Worm (Caenorhabditis elegans) whole organism, L4/young adult: ENCODE data around the gene C17G10.10.

Experiments
- W03F9.2 ChIP-seq: fragments of 150-350 bp; optimal IDR thresholded peaks from 2 replicates; lab custom pipeline; 2014; ENCODE audit warnings: missing biosample characterization, missing genetic modification characterization
- dao-5 ChIP-seq: sonication (generic microtip); optimal IDR thresholded peaks from 2 replicates; lab custom pipeline; 2016; ENCODE audit warnings: missing genotype, missing genetic modification characterization, moderate library complexity, missing compliant biosample characterization
- him-1 ChIP-seq: sonication (generic microtip); optimal IDR thresholded peaks from 2 replicates; lab custom pipeline; 2016; ENCODE audit warnings: missing genotype, missing genetic modification reagents, missing genetic modification characterization, missing compliant biosample characterization

C17G10.10 gene

ce11 chrII:5605538-5605945 lies 6.4 kb upstream of the C17G10.10 start:
- TF ChIP-seq him-1 (tag; lab: Kevin White, UChicago) (no peak), dao-5 (tag; lab: Kevin White, UChicago) (no peak), W03F9.2 (tag; lab: Kevin White, UChicago) (no peak)

- TF ChIP-seq him-1 (tag; lab: Kevin White, UChicago): no peak
- TF ChIP-seq W03F9.2 (tag; lab: Kevin White, UChicago): no peak
- no peak for TF ChIP-seq dao-5 (tag; lab: Kevin White, UChicago)
Measured at ce11 chrII:5604441-5604840, 5.3 kb upstream of the C17G10.10 start.

DNA sequence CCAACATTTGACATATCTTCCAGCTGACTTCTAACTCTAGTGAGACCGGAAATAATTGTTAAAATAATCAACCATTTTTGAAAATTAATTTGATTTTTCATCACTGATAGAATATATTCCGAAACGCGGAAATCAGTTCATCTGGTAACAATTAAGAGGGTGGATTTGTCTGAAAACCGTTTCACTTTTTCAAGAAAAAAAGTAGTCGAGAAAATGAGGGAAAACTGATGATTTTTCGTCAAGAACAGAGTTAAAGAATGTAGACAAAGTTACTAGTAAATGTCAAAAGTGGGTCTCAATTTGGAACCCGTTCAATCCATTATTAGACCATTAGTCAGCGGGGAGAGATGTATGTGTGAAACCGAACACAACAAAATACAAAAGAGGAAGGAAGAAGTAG lies 4.0 kb upstream of the C17G10.10 start, which contains the start of gene C17G10.6:
C17G10.6 (minus strand) TSS at position 101 of the 400 bp plus-strand sequence.
- TF ChIP-seq him-1 (tag; lab: Kevin White, UChicago): no peak
- no peak for TF ChIP-seq W03F9.2 (tag; lab: Kevin White, UChicago)
- TF ChIP-seq dao-5 (tag; lab: Kevin White, UChicago): no peak

ce11 chrII:5596247-5596646 lies 2.9 kb downstream of the C17G10.10 start, which contains the start of gene C17G10.1:
Gene C17G10.1, plus strand, starts transcription at chrII:5596547.
- TF ChIP-seq him-1 (tag; lab: Kevin White, UChicago): no peak
- TF ChIP-seq W03F9.2 (tag; lab: Kevin White, UChicago): no peak
- TF ChIP-seq dao-5 (tag; lab: Kevin White, UChicago): no peak

ce11 chrII:5594210-5594764 lies 4.9 kb downstream of the C17G10.10 start, which contains the start of gene ttc-4:
Gene ttc-4, plus strand, starts transcription at chrII:5594714.
- TF ChIP-seq dao-5 (tag; lab: Kevin White, UChicago): no peak
- TF ChIP-seq W03F9.2 (tag; lab: Kevin White, UChicago): peak; percentile 57
- no peak for TF ChIP-seq him-1 (tag; lab: Kevin White, UChicago)

DNA sequence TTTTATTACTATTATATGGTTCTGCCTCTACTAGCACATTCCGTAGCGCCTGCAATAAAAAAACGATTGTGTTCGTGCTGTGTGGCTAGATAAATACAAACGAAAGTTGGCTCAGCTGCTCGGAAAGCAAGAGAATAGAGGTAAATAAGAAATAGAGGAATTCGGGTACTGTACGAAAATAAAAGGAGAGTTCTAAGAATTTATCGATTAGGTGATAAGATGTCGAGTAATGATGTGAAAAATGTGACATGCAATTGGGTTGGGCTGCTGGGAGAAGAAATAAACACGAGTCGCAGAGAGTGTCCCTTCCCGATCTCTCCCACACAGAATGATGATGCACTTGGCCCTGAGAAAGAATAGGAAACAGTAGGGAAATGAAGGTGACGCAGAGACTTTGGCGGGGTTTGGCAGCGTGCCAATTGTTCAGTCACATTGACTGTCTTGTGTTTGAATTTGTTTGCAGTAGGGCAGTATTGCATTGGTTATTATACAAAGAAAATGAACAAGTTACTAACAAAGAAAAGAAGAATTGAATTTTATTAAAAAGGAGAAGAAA lies 5.7 kb downstream of the C17G10.10 start, which contains the start of gene cdc-14:
cdc-14 (minus strand) TSS at position 51 of the 556 bp plus-strand sequence.
- peak; percentile 57 for TF ChIP-seq W03F9.2 (tag; lab: Kevin White, UChicago)
- TF ChIP-seq dao-5 (tag; lab: Kevin White, UChicago): no peak
- no peak for TF ChIP-seq him-1 (tag; lab: Kevin White, UChicago)

ce11 chrII:5592857-5593256 lies 6.3 kb downstream of the C17G10.10 start:
- TF ChIP-seq dao-5 (tag; lab: Kevin White, UChicago) (no peak), W03F9.2 (tag; lab: Kevin White, UChicago) (no peak), him-1 (tag; lab: Kevin White, UChicago) (no peak)

DNA sequence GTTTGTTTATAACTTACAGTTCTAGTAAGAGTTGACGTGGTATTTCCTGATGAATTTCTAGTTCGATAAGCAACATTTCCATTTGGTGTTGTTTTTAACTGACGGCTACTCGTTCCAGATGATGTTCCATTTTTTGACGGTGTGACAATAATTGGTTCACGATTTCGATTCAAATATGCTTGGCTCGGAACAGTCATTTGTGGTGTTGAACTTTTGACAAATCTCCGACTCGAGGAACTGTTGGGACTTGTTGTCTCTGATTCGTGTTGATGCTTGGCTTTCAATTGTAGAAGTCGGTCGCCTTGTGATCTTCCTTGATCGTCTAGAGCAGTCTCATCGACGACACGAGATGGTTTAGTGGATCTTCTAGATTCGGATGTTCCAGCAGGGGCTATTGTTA lies 7.6 kb downstream of the C17G10.10 start:
- no peak for TF ChIP-seq W03F9.2 (tag; lab: Kevin White, UChicago)
- TF ChIP-seq him-1 (tag; lab: Kevin White, UChicago): no peak
- no peak for TF ChIP-seq dao-5 (tag; lab: Kevin White, UChicago)

- TF ChIP-seq him-1 (tag; lab: Kevin White, UChicago): no peak
- no peak for TF ChIP-seq dao-5 (tag; lab: Kevin White, UChicago)
- no peak for TF ChIP-seq W03F9.2 (tag; lab: Kevin White, UChicago)
Measured at ce11 chrII:5589690-5590089, 9.5 kb downstream of the C17G10.10 start, which contains the start of gene C17G10.13. Gene C17G10.13, minus strand, starts transcription at chrII:5589790.

DNA sequence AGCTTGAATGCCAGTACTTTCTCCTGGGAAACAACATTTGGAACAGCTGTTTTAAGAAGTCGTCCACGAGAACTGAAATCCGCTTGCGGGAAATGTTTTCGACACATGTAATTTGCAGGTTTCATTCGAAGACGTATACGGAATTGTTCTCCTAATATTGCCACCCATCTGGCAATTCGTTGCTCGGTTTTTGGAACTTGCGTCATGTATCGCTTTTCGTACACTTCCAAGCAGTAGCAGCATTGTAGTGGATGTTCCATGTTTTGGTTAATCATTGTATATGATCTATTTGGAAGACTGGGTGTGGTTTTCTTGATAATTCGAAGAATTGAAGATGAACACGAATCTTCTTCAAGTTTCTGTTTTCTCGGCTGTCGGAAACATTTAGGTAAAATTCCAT lies 11.4 kb downstream of the C17G10.10 start:
- TF ChIP-seq dao-5 (tag; lab: Kevin White, UChicago) (no peak), him-1 (tag; lab: Kevin White, UChicago) (no peak), W03F9.2 (tag; lab: Kevin White, UChicago) (no peak)

DNA sequence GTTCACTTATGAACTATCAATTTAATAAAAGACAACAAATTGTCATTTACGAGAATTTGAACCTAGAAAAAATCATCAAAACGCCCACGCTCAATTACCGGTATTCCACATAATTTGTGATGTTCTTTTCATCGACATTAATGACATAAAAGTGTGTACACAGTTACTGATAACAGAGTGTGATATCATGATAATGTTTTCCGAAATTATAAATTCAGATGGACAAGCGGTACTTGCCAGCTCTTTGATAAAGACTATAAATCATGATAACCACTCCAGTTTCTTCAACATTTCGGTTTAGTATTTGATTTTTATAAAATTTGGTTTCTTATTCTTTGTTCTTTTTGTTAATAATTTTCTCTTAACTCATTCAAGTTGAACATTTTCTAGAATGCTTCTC lies 13.4 kb downstream of the C17G10.10 start, which contains the start of gene lys-8:
lys-8 (plus strand) TSS at position 391 of the 400 bp plus-strand sequence.
- no peak for TF ChIP-seq W03F9.2 (tag; lab: Kevin White, UChicago)
- no peak for TF ChIP-seq him-1 (tag; lab: Kevin White, UChicago)
- TF ChIP-seq dao-5 (tag; lab: Kevin White, UChicago): no peak

DNA sequence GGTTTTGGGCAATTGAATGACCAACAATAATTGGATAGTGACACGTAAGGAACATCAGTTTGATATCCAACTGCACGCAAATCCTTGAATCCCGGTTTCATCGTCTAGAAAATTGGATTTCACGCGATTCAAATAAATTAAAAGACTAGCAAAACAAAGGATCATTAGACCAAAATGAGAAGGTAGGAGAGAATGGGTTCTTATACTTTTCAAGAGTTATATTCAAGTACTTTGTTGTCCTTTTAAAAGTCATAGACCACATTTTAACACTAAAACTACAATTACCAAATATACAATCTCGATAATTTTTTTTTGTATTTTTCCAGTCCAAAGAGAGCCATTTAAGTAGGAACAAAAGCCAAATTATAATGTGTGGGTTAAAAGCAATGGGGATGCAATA lies 16.9 kb downstream of the C17G10.10 start, which contains the start of gene T25E4.2:
T25E4.2 (minus strand) TSS at position 101 of the 400 bp plus-strand sequence.
- TF ChIP-seq W03F9.2 (tag; lab: Kevin White, UChicago) (no peak), dao-5 (tag; lab: Kevin White, UChicago) (no peak), him-1 (tag; lab: Kevin White, UChicago) (no peak)

DNA sequence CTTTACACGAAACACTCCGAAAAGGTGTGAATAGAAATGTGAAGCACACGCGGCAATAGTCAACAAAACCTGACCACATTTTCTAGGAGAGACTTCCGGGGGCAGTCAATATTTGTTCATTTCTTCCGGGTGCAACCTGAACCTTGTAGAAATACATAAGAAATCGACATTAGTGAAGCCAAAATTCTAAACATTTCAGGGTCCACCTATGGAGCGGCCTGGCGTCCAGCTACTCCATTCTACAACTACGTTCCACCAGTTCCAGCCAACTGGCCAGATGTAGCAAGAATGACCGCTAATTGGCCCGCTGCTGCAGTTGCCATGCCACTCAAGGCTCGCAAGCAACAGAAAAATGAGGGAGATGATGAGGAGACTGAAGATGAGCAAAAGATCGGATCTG lies 19.9 kb downstream of the C17G10.10 start:
- no peak for TF ChIP-seq W03F9.2 (tag; lab: Kevin White, UChicago)

DNA sequence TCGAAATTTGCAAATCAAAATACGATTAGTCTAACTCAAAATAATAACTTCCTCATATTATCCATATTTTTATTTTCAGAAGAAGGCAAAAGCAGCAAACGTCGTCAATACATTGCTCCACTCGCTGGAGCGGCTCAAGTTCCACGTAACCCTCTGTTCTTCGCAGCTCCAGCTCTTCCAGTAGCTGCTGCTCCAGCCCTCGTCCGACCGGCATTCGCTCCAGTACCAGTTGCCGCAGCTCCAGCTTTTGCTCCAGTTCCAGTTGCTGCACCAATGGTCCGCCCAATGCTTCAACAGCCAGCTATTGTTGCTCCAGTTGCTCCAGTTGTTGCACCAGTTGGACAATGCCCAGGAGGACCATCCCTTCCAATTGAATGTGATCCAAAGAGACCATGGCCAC lies 20.5 kb downstream of the C17G10.10 start:
- TF ChIP-seq W03F9.2 (tag; lab: Kevin White, UChicago) (no peak), him-1 (tag; lab: Kevin White, UChicago) (no peak), dao-5 (tag; lab: Kevin White, UChicago) (no peak)
